Worm (Caenorhabditis elegans): ENCODE measurements around the gene K01A6.4.

ce11 chrIV:11735025-11735424 lies 5.1 kb downstream of the K01A6.4 start, which contains the start of gene K01A6.6:
- TF ChIP-seq elt-1 (tag; optimal IDR thresholded peaks at IDR 0.05; ENCODE audit: borderline replicate concordance, insufficient read depth) (no peak), nhr-28 (tag; optimal IDR thresholded peaks at IDR 0.05) (no peak)
